Fruit fly (Drosophila melanogaster) whole organism, embryonic: Measurements from ENCODE around the gene CG43221.
A peak's percentile ranks its signal among the peaks of the same experiment; 100 is the strongest.

Source experiments
- Atf-2 ChIP-seq: fragments of 200-800 bp; sonication (Bioruptor generic); optimal IDR thresholded peaks from 2 replicates; lab custom pipeline; 2016; ENCODE audit warnings: missing biosample characterization, missing genetic modification characterization
- B-H1 ChIP-seq: fragments of 200-800 bp; sonication (Bioruptor generic); IDR thresholded peaks from 3 replicates; pipeline ENCODE4 v1.3.6; 2022; ENCODE audit warnings: missing biosample characterization, missing genetic modification characterization
- BEAF-32 ChIP-seq: fragments of 200-800 bp; sonication (Bioruptor generic); optimal IDR thresholded peaks from 3 replicates; lab custom pipeline; 2017; ENCODE audit warnings: missing biosample characterization, missing genetic modification characterization, mild to moderate bottlenecking, moderate library complexity, missing genetic modification reagents
- Bgb ChIP-seq: fragments of 200-800 bp; sonication (Bioruptor generic); IDR thresholded peaks from 2 replicates; pipeline ENCODE4 v1.3.6; 2022; ENCODE audit warnings: missing biosample characterization, missing genetic modification characterization; ENCODE audit not compliant: partially characterized antibody
- CG10147 ChIP-seq: fragments of 200-800 bp; sonication (Bioruptor generic); optimal IDR thresholded peaks from 2 replicates; lab custom pipeline; 2019; ENCODE audit warnings: missing biosample characterization, mild to moderate bottlenecking, missing genetic modification characterization, moderate library complexity
- CG11504 ChIP-seq: fragments of 200-800 bp; sonication (Bioruptor generic); optimal IDR thresholded peaks from 3 replicates; lab custom pipeline; 2019; ENCODE audit warnings: missing biosample characterization, mild to moderate bottlenecking, missing genetic modification characterization, moderate library complexity
- CG11695 ChIP-seq: fragments of 200-800 bp; sonication (Bioruptor generic); IDR thresholded peaks from 3 replicates; pipeline ENCODE4 v1.3.6; 2022; ENCODE audit warnings: missing biosample characterization, missing genetic modification characterization
- CG12155 ChIP-seq: fragments of 200-800 bp; sonication (Bioruptor generic); optimal IDR thresholded peaks from 3 replicates; lab custom pipeline; 2016; ENCODE audit warnings: missing biosample characterization, missing genetic modification characterization
- CG1603 ChIP-seq: fragments of 200-800 bp; sonication (Bioruptor generic); optimal IDR thresholded peaks from 2 replicates; lab custom pipeline; 2019; ENCODE audit warnings: missing biosample characterization, mild to moderate bottlenecking, missing genetic modification characterization, moderate library complexity
- CG1647 ChIP-seq: fragments of 200-800 bp; sonication (Bioruptor generic); optimal IDR thresholded peaks from 3 replicates; lab custom pipeline; 2016; ENCODE audit warnings: missing biosample characterization, missing genetic modification characterization
- CG17186 ChIP-seq: fragments of 200-800 bp; sonication (Bioruptor generic); optimal IDR thresholded peaks from 3 replicates; lab custom pipeline; 2017; ENCODE audit warnings: missing biosample characterization, missing genetic modification reagents, missing genetic modification characterization
- CG17328 ChIP-seq: fragments of 200-800 bp; sonication (Bioruptor generic); IDR thresholded peaks from 2 replicates; pipeline ENCODE4 v1.3.6; 2022; ENCODE audit warnings: missing biosample characterization, missing genetic modification characterization
- CG17829 ChIP-seq: fragments of 200-800 bp; optimal IDR thresholded peaks from 2 replicates; lab custom pipeline; 2019; ENCODE audit warnings: missing biosample characterization, mild to moderate bottlenecking, missing genetic modification characterization, moderate library complexity
- CG17912 ChIP-seq: fragments of 200-800 bp; sonication (Bioruptor generic); optimal IDR thresholded peaks from 2 replicates; lab custom pipeline; 2018; ENCODE audit warnings: missing biosample characterization, mild to moderate bottlenecking, missing genetic modification characterization
- CG18476 ChIP-seq: fragments of 200-800 bp; sonication (Bioruptor generic); optimal IDR thresholded peaks from 2 replicates; lab custom pipeline; 2016; ENCODE audit warnings: missing biosample characterization, mild to moderate bottlenecking, missing genetic modification characterization
- CG3726 ChIP-seq: fragments of 200-800 bp; sonication (Bioruptor generic); IDR thresholded peaks from 3 replicates; pipeline ENCODE4, ENCODE4 v1.3.6; 2022; ENCODE audit warnings: missing biosample characterization, missing genetic modification characterization
- CG6175 ChIP-seq: fragments of 200-800 bp; sonication (Bioruptor generic); IDR thresholded peaks from 3 replicates; pipeline ENCODE4 v1.3.6; 2022; ENCODE audit warnings: missing biosample characterization, missing genetic modification characterization
- CG6683 ChIP-seq: fragments of 200-800 bp; sonication (Bioruptor generic); optimal IDR thresholded peaks from 2 replicates; lab custom pipeline; 2017; ENCODE audit warnings: missing biosample characterization, mild to moderate bottlenecking, missing genetic modification characterization, missing genetic modification reagents
- CG8089 ChIP-seq: fragments of 200-800 bp; sonication (Bioruptor generic); optimal IDR thresholded peaks from 3 replicates; lab custom pipeline; 2016; ENCODE audit warnings: missing biosample characterization, missing genetic modification characterization
- CkIIα-i1 ChIP-seq: fragments of 200-800 bp; sonication (Bioruptor generic); IDR thresholded peaks from 2 replicates; pipeline ENCODE4 v1.3.6; 2022; ENCODE audit warnings: missing biosample characterization, missing genetic modification characterization
- D19B ChIP-seq: fragments of 200-800 bp; sonication (Bioruptor generic); optimal IDR thresholded peaks from 2 replicates; lab custom pipeline; 2017; ENCODE audit warnings: missing biosample characterization, mild to moderate bottlenecking, missing genetic modification characterization
- Ets97D ChIP-seq: fragments of 200-800 bp; sonication (Bioruptor generic); optimal IDR thresholded peaks from 3 replicates; lab custom pipeline; 2016; ENCODE audit warnings: missing biosample characterization, missing genetic modification characterization
- HLH54F ChIP-seq: fragments of 200-800 bp; sonication (Bioruptor generic); optimal IDR thresholded peaks from 3 replicates; lab custom pipeline; 2016; ENCODE audit warnings: missing biosample characterization, missing genetic modification characterization
- Hey ChIP-seq: fragments of 200-800 bp; sonication (Bioruptor generic); optimal IDR thresholded peaks from 3 replicates; lab custom pipeline; 2018; ENCODE audit warnings: missing biosample characterization, mild to moderate bottlenecking, missing genetic modification characterization
- Med ChIP-seq: fragments of 200-800 bp; sonication (Bioruptor generic); peaks from one replicate; lab custom pipeline; 2016; ENCODE audit warnings: missing biosample characterization, missing genetic modification characterization, mild to moderate bottlenecking, inconsistent platforms, moderate library complexity
- Mes4 ChIP-seq: fragments of 200-800 bp; sonication (Bioruptor generic); optimal IDR thresholded peaks from 2 replicates; lab custom pipeline; 2016; ENCODE audit warnings: missing biosample characterization, missing genetic modification characterization
- Myb ChIP-seq: fragments of 200-800 bp; sonication (Bioruptor generic); optimal IDR thresholded peaks from 2 replicates; lab custom pipeline; 2016; ENCODE audit warnings: missing biosample characterization, missing genetic modification characterization
- Neu2 ChIP-seq: fragments of 200-800 bp; sonication (Bioruptor generic); optimal IDR thresholded peaks from 3 replicates; lab custom pipeline; 2016; ENCODE audit warnings: missing biosample characterization, missing genetic modification characterization, borderline replicate concordance
- Scr ChIP-seq: fragments of 200-800 bp; sonication (Bioruptor generic); IDR thresholded peaks from 2 replicates; pipeline ENCODE4 v1.3.6; 2022; ENCODE audit warnings: missing biosample characterization, missing genetic modification characterization; ENCODE audit not compliant: partially characterized antibody
- Sin3A ChIP-seq: fragments of >200 bp; optimal IDR thresholded peaks from 2 replicates; lab custom pipeline; 2018
- YL-1 ChIP-seq: fragments of 200-800 bp; sonication (Bioruptor generic); optimal IDR thresholded peaks from 3 replicates; lab custom pipeline; 2017; ENCODE audit warnings: missing biosample characterization, mild to moderate bottlenecking, missing genetic modification characterization
- chn ChIP-seq: fragments of 200-800 bp; sonication (Bioruptor generic); optimal IDR thresholded peaks from 2 replicates; lab custom pipeline; 2016; ENCODE audit warnings: missing biosample characterization, missing genetic modification characterization
- danr ChIP-seq: fragments of 200-800 bp; sonication (Bioruptor generic); IDR thresholded peaks from 2 replicates; pipeline ENCODE4 v1.3.6; 2022; ENCODE audit warnings: missing biosample characterization, missing genetic modification characterization
- dmrt11E ChIP-seq: fragments of 200-800 bp; sonication (Bioruptor generic); optimal IDR thresholded peaks from 3 replicates; lab custom pipeline; 2018; ENCODE audit warnings: missing biosample characterization, mild to moderate bottlenecking, missing genetic modification characterization, moderate library complexity
- hb ChIP-seq: fragments of 200-800 bp; sonication (Bioruptor generic); IDR thresholded peaks from 3 replicates; pipeline ENCODE4 v1.3.6; 2022; ENCODE audit warnings: missing biosample characterization, missing genetic modification characterization; ENCODE audit not compliant: partially characterized antibody
- hbn ChIP-seq: fragments of 200-800 bp; sonication (Bioruptor generic); IDR thresholded peaks from 2 replicates; pipeline ENCODE4 v1.3.6; 2022; ENCODE audit warnings: missing biosample characterization, missing genetic modification characterization; ENCODE audit not compliant: partially characterized antibody
- hkb ChIP-seq, 2 experiments: fragments of 200-800 bp in 1 of 2; fragments of >200 bp in 1 of 2; sonication (Bioruptor generic) in 1 of 2; IDR thresholded peaks in 1 of 2; optimal IDR thresholded peaks in 1 of 2; 2 replicates each; pipeline versions ENCODE4 v1.3.6 to Lab custom; 2017 to 2022; ENCODE audit warnings: missing biosample characterization in 1 of 2, missing genetic modification characterization in 1 of 2
- jigr1 ChIP-seq: fragments of 200-800 bp; sonication (Bioruptor generic); IDR thresholded peaks from 3 replicates; pipeline ENCODE4 v1.3.6; 2022; ENCODE audit warnings: missing biosample characterization, missing genetic modification characterization
- pfk ChIP-seq: fragments of 200-800 bp; sonication (Bioruptor generic); optimal IDR thresholded peaks from 2 replicates; lab custom pipeline; 2018; ENCODE audit warnings: missing biosample characterization, mild to moderate bottlenecking, missing genetic modification characterization, moderate library complexity
- prd ChIP-seq, 3 experiments: fragments of >200 bp in 2 of 3; fragments of 200-800 bp in 1 of 3; sonication (Bioruptor generic) in 1 of 3; optimal IDR thresholded peaks in 2 of 3; IDR thresholded peaks in 1 of 3; 2 replicates in 2 of 3; 3 replicates in 1 of 3; pipeline versions ENCODE4 v1.3.6 to Lab custom; 2017 to 2022; ENCODE audit warnings: missing biosample characterization in 1 of 3, missing genetic modification characterization in 1 of 3
- sens ChIP-seq: fragments of 200-800 bp; sonication (Bioruptor generic); peaks from one replicate; lab custom pipeline; 2016; ENCODE audit warnings: missing biosample characterization, missing genetic modification characterization
- sob ChIP-seq: fragments of 200-800 bp; sonication (Bioruptor generic); IDR thresholded peaks from 2 replicates; pipeline ENCODE4 v1.3.6; 2022; ENCODE audit warnings: missing biosample characterization, missing genetic modification characterization
- stc ChIP-seq: fragments of 200-800 bp; sonication (Bioruptor generic); IDR thresholded peaks from 2 replicates; pipeline ENCODE4 v1.3.6; 2022; ENCODE audit warnings: missing biosample characterization, missing genetic modification characterization
- stwl ChIP-seq: fragments of 200-800 bp; sonication (Bioruptor generic); optimal IDR thresholded peaks from 3 replicates; lab custom pipeline; 2018; ENCODE audit warnings: missing biosample characterization, mild to moderate bottlenecking, missing genetic modification characterization, moderate library complexity
- trem ChIP-seq: fragments of 200-800 bp; optimal IDR thresholded peaks from 3 replicates; lab custom pipeline; 2019; ENCODE audit warnings: missing biosample characterization, mild to moderate bottlenecking, missing genetic modification characterization, moderate library complexity
- vnd ChIP-seq: fragments of 200-800 bp; sonication (Bioruptor generic); IDR thresholded peaks from 3 replicates; pipeline ENCODE4 v1.3.6; 2022; ENCODE audit warnings: missing biosample characterization, missing genetic modification characterization; ENCODE audit not compliant: partially characterized antibody
- wdn ChIP-seq: fragments of 200-800 bp; sonication (Bioruptor generic); IDR thresholded peaks from 2 replicates; pipeline ENCODE4 v1.3.6; 2022; ENCODE audit warnings: missing biosample characterization, missing genetic modification characterization
- zfh2 ChIP-seq: fragments of 200-800 bp; sonication (Bioruptor generic); optimal IDR thresholded peaks from 2 replicates; lab custom pipeline; 2016; ENCODE audit warnings: missing biosample characterization, missing genetic modification characterization

CG43221 gene

DNA sequence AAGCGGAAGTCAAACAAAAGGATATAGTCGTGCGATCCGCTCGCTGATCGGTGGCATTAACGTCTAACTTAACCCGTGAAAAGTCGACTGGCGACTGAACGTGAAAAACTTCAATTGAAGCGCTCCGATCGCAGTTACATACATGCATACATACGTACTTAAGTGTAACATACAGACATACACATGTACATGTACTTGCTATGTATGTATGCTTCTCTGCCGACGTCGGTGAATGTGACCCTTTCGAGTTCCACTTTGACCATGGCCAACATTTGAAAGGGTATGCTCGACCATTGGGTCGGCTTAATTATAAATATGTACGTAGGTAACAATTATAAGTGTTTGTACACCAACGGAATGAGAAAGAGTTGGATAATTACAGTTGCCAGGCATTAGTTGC lies 11.6 kb downstream of the CG43221 start, which contains the start of gene qua (continued):
- TF ChIP-seq CG1603 (peak; percentile 5), CG8089 (GFP tag; lab: Kevin White, UChicago) (no peak), Atf-2 (GFP tag; lab: Kevin White, UChicago) (no peak), wdn (no peak), zfh2 (GFP tag; lab: Kevin White, UChicago) (no peak), CkIIα-i1 (GFP tag; lab: Robert Waterston, UW) (no peak), Mes4 (GFP tag; lab: Kevin White, UChicago) (no peak), hb (no peak), CG17829 (tag; lab: Kevin White, UChicago) (no peak), hkb (optimal IDR thresholded peaks at IDR 0.05; lab: Kevin White, UChicago) (no peak), hkb (GFP tag; IDR thresholded peaks at IDR 0.05; lab: Robert Waterston, UW) (no peak), B-H1 (GFP tag; lab: Robert Waterston, UW) (no peak), jigr1 (GFP tag; lab: Robert Waterston, UW) (no peak), D19B (peak; percentile 33), vnd (GFP tag; lab: Robert Waterston, UW) (no peak), HLH54F (GFP tag; lab: Kevin White, UChicago) (no peak), prd (optimal IDR thresholded peaks at IDR 0.05; lab: Kevin White, UChicago) (no peak), prd (GFP tag; IDR thresholded peaks at IDR 0.05; lab: Robert Waterston, UW) (peak; percentile 4; the same call in 1 of the 3 replicates), Sin3A (lab: Kevin White, UChicago) (no peak), CG3726 (GFP tag; lab: Robert Waterston, UW) (no peak), CG17912 (no peak), Hey (tag; lab: Kevin White, UChicago) (no peak), dmrt11E (tag; lab: Kevin White, UChicago) (no peak), CG11695 (GFP tag; lab: Robert Waterston, UW) (no peak), CG6683 (GFP tag; lab: Kevin White, UChicago) (no peak), CG12155 (GFP tag; lab: Kevin White, UChicago) (no peak), danr (GFP tag; lab: Robert Waterston, UW) (no peak)

- TF ChIP-seq CG18476 (GFP tag; lab: Kevin White, UChicago) = no peak
- no peak for TF ChIP-seq CG1647
- peak; percentile 2 for TF ChIP-seq sens
Observed at dm6 chr2L:17498721-17499120, 13.2 kb downstream of the CG43221 start, which contains the start of gene CG15142. Gene CG15142, minus strand, starts transcription at chr2L:17498821.

DNA sequence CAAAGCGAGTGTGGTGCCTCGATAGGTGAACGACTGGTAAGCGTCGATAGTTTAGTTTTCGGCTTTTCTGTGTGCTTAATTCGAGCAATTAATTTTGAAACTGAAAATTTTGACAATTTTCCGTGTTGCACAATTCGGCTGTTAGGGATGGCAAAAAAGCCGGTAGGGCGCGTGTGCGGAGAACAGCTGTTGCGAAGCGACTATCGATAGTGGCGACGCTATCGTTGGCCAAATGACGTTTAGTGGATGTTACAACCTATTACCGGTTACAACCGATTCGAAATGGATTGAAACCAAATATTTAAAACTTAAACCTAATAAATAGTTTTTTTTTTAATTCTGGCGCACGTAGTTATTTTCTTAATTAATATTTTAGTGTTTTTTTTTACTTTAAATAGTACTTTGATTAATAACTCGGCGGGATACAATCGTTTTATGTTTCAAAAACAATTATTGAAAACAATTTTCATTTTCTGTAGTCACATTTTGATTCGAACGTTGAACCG lies 15.4 kb downstream of the CG43221 start, which contains the start of the genes mEFTs and Dhc36C:
mEFTs (minus strand) TSS at position 161 of the 506 bp plus-strand sequence.
Dhc36C (plus strand) TSS at position 456 of the 506 bp plus-strand sequence.
- TF ChIP-seq Myb = peak; percentile 66
- TF ChIP-seq hb = peak; percentile 74; the same call in 2 of the 3 replicates
- TF ChIP-seq sob (GFP tag; lab: Robert Waterston, UW) = peak; percentile 27; the same call in 1 of the 2 replicates
- 0 out of 2 replicates have a peak, but pooled peaks have one; percentile 13 for TF ChIP-seq stc
- TF ChIP-seq Scr (GFP tag; lab: Robert Waterston, UW) = peak; percentile 88
- no peak for TF ChIP-seq CG17328 (GFP tag; lab: Robert Waterston, UW)
- peak; percentile 92 for TF ChIP-seq Bgb
- no peak for TF ChIP-seq CG10147
- peak; percentile 60 for TF ChIP-seq hbn
- TF ChIP-seq Neu2 (GFP tag; lab: Kevin White, UChicago) = no peak
- no peak for TF ChIP-seq CG6175
- TF ChIP-seq YL-1 (GFP tag; lab: Kevin White, UChicago) = peak; percentile 72
- peak; percentile 85 for TF ChIP-seq Med (GFP tag; lab: Kevin White, UChicago)
- peak; percentile 66 for TF ChIP-seq Ets97D (GFP tag; lab: Kevin White, UChicago)
- TF ChIP-seq chn = no peak
- TF ChIP-seq CG17186 (GFP tag; lab: Kevin White, UChicago) = peak; percentile 79
- peak; percentile 28 for TF ChIP-seq CG11504 (tag; lab: Kevin White, UChicago)
- TF ChIP-seq CG1603 = peak; percentile 60
- no peak for TF ChIP-seq pfk (GFP tag; lab: Kevin White, UChicago)
- peak; percentile 86 for TF ChIP-seq BEAF-32
- peak; percentile 51 for TF ChIP-seq trem (tag; lab: Kevin White, UChicago)
- peak; percentile 70 for TF ChIP-seq stwl (tag; lab: Kevin White, UChicago)
